Fruit fly (Drosophila melanogaster) whole organism, embryonic: Measurements from ENCODE around the gene Mtr3.

Experiments
- Abd-B ChIP-seq: fragments of 200-800 bp; sonication (Bioruptor generic); optimal IDR thresholded peaks from 2 replicates; lab custom pipeline; 2018; ENCODE audit warnings: missing biosample characterization, mild to moderate bottlenecking, missing genetic modification characterization, moderate library complexity
- Ada2b ChIP-seq: fragments of 200-800 bp; sonication (Bioruptor generic); IDR thresholded peaks from 2 replicates; pipeline ENCODE4 v1.3.6; 2022; ENCODE audit warnings: missing biosample characterization, missing genetic modification characterization
- B-H1 ChIP-seq: fragments of 200-800 bp; sonication (Bioruptor generic); IDR thresholded peaks from 3 replicates; pipeline ENCODE4 v1.3.6; 2022; ENCODE audit warnings: missing biosample characterization, missing genetic modification characterization
- Blimp-1 ChIP-seq: fragments of 200-800 bp; sonication (Bioruptor generic); optimal IDR thresholded peaks from 3 replicates; lab custom pipeline; 2018; ENCODE audit warnings: missing biosample characterization, missing genetic modification characterization, mild to moderate bottlenecking, moderate library complexity, missing genetic modification reagents
- BtbVII ChIP-seq: fragments of 200-800 bp; sonication (Bioruptor generic); optimal IDR thresholded peaks from 3 replicates; lab custom pipeline; 2017; ENCODE audit warnings: missing biosample characterization, mild to moderate bottlenecking, missing genetic modification characterization
- CG10274 ChIP-seq: fragments of 200-800 bp; sonication (Bioruptor generic); optimal IDR thresholded peaks from 3 replicates; lab custom pipeline; 2017; ENCODE audit warnings: missing biosample characterization, mild to moderate bottlenecking, missing genetic modification characterization
- CG10321 ChIP-seq: fragments of 200-800 bp; sonication (Bioruptor generic); IDR thresholded peaks from 2 replicates; pipeline ENCODE4 v1.3.6; 2022; ENCODE audit warnings: missing biosample characterization, missing genetic modification characterization
- CG10543 ChIP-seq: fragments of 200-800 bp; sonication (Bioruptor generic); optimal IDR thresholded peaks from 3 replicates; lab custom pipeline; 2017; ENCODE audit warnings: missing biosample characterization, mild to moderate bottlenecking, missing genetic modification characterization, moderate library complexity
- CG12071 ChIP-seq: fragments of 200-800 bp; sonication (Bioruptor generic); optimal IDR thresholded peaks from 3 replicates; lab custom pipeline; 2018; ENCODE audit warnings: missing biosample characterization, mild to moderate bottlenecking, missing genetic modification characterization
- CG12769 ChIP-seq: fragments of 200-800 bp; sonication (Bioruptor generic); optimal IDR thresholded peaks from 2 replicates; lab custom pipeline; 2019; ENCODE audit warnings: missing biosample characterization, mild to moderate bottlenecking, missing genetic modification characterization, moderate library complexity
- CG13894 ChIP-seq: fragments of 200-800 bp; sonication (Bioruptor generic); optimal IDR thresholded peaks from 3 replicates; lab custom pipeline; 2018; ENCODE audit warnings: missing biosample characterization, mild to moderate bottlenecking, missing genetic modification characterization, moderate library complexity
- CG1647 ChIP-seq: fragments of 200-800 bp; sonication (Bioruptor generic); optimal IDR thresholded peaks from 3 replicates; lab custom pipeline; 2016; ENCODE audit warnings: missing biosample characterization, missing genetic modification characterization
- CG17328 ChIP-seq: fragments of 200-800 bp; sonication (Bioruptor generic); IDR thresholded peaks from 2 replicates; pipeline ENCODE4 v1.3.6; 2022; ENCODE audit warnings: missing biosample characterization, missing genetic modification characterization
- CG17361 ChIP-seq: fragments of 200-800 bp; sonication (Bioruptor generic); IDR thresholded peaks from 3 replicates; pipeline ENCODE4 v1.3.6; 2022; ENCODE audit warnings: missing biosample characterization, missing genetic modification characterization
- CG2875 ChIP-seq: fragments of 200-800 bp; sonication (Bioruptor generic); optimal IDR thresholded peaks from 2 replicates; lab custom pipeline; 2017; ENCODE audit warnings: missing biosample characterization, mild to moderate bottlenecking, missing genetic modification characterization, missing genetic modification reagents
- CG2889 ChIP-seq: fragments of 200-800 bp; sonication (Bioruptor generic); IDR thresholded peaks from 3 replicates; pipeline ENCODE4 v1.3.6; 2022; ENCODE audit warnings: missing biosample characterization, missing genetic modification characterization
- CG30020 ChIP-seq: fragments of 200-800 bp; optimal IDR thresholded peaks from 2 replicates; lab custom pipeline; 2019; ENCODE audit warnings: missing biosample characterization, mild to moderate bottlenecking, missing genetic modification characterization, moderate library complexity
- CG32532 ChIP-seq: fragments of 200-800 bp; sonication (Bioruptor generic); IDR thresholded peaks from 2 replicates; pipeline ENCODE4 v1.3.6; 2022; ENCODE audit warnings: missing biosample characterization, missing genetic modification characterization
- CG33557 ChIP-seq: fragments of 200-800 bp; sonication (Bioruptor generic); optimal IDR thresholded peaks from 2 replicates; lab custom pipeline; 2019; ENCODE audit warnings: missing biosample characterization, mild to moderate bottlenecking, missing genetic modification characterization, moderate library complexity
- CG3838 ChIP-seq: fragments of 200-800 bp; sonication (Bioruptor generic); optimal IDR thresholded peaks from 3 replicates; lab custom pipeline; 2016; ENCODE audit warnings: missing biosample characterization, missing genetic modification characterization
- CG7928 ChIP-seq: fragments of 200-800 bp; sonication (Bioruptor generic); optimal IDR thresholded peaks from 2 replicates; lab custom pipeline; 2017; ENCODE audit warnings: missing biosample characterization, mild to moderate bottlenecking, missing genetic modification characterization
- CG8281 ChIP-seq: fragments of 200-800 bp; sonication (Bioruptor generic); optimal IDR thresholded peaks from 2 replicates; lab custom pipeline; 2018; ENCODE audit warnings: missing biosample characterization, mild to moderate bottlenecking, missing genetic modification characterization, moderate library complexity
- CG8765 ChIP-seq: fragments of 200-800 bp; sonication (Bioruptor generic); IDR thresholded peaks from 2 replicates; pipeline ENCODE4 v1.3.6; 2022; ENCODE audit warnings: missing biosample characterization, missing genetic modification characterization
- CG9437 ChIP-seq: fragments of 200-800 bp; sonication (Bioruptor generic); optimal IDR thresholded peaks from 2 replicates; lab custom pipeline; 2018; ENCODE audit warnings: missing biosample characterization, mild to moderate bottlenecking, missing genetic modification characterization
- CrebB ChIP-seq: fragments of 200-800 bp; sonication (Bioruptor generic); optimal IDR thresholded peaks from 3 replicates; lab custom pipeline; 2018; ENCODE audit warnings: missing biosample characterization, mild to moderate bottlenecking, missing genetic modification characterization
- Dbx ChIP-seq: fragments of 200-800 bp; sonication (Bioruptor generic); IDR thresholded peaks from 3 replicates; pipeline ENCODE4 v1.3.6; 2022; ENCODE audit warnings: missing biosample characterization, missing genetic modification characterization
- Drgx ChIP-seq: fragments of 200-800 bp; sonication (Bioruptor generic); IDR thresholded peaks from 2 replicates; pipeline ENCODE4 v1.3.6; 2022; ENCODE audit warnings: missing biosample characterization, missing genetic modification characterization
- Elba2 ChIP-seq: fragments of 200-800 bp; sonication (Bioruptor generic); optimal IDR thresholded peaks from 3 replicates; lab custom pipeline; 2016; ENCODE audit warnings: missing biosample characterization, missing genetic modification characterization
- Hr78 ChIP-seq, 2 experiments: fragments of 200-800 bp in 1 of 2; fragments of >200 bp in 1 of 2; sonication (Bioruptor generic) in 1 of 2; optimal IDR thresholded peaks; 2 replicates each; lab custom pipeline; 2017 to 2019; ENCODE audit warnings: missing biosample characterization in 2 of 2, missing genetic modification characterization in 2 of 2, mild to moderate bottlenecking in 1 of 2, moderate library complexity in 1 of 2
- Med ChIP-seq: fragments of 200-800 bp; sonication (Bioruptor generic); peaks from one replicate; lab custom pipeline; 2016; ENCODE audit warnings: missing biosample characterization, missing genetic modification characterization, mild to moderate bottlenecking, inconsistent platforms, moderate library complexity
- Rx ChIP-seq: fragments of 200-800 bp; sonication (Bioruptor generic); IDR thresholded peaks from 2 replicates; pipeline ENCODE4 v1.3.6; 2022; ENCODE audit warnings: missing biosample characterization, missing genetic modification characterization
- Scr ChIP-seq: fragments of 200-800 bp; sonication (Bioruptor generic); IDR thresholded peaks from 2 replicates; pipeline ENCODE4 v1.3.6; 2022; ENCODE audit warnings: missing biosample characterization, missing genetic modification characterization; ENCODE audit not compliant: partially characterized antibody
- Vsx1 ChIP-seq: fragments of 200-800 bp; sonication (Bioruptor generic); optimal IDR thresholded peaks from 2 replicates; lab custom pipeline; 2017; ENCODE audit warnings: missing biosample characterization, mild to moderate bottlenecking, missing genetic modification characterization, missing genetic modification reagents
- bowl ChIP-seq: fragments of 200-800 bp; sonication (Bioruptor generic); IDR thresholded peaks from 2 replicates; pipeline ENCODE4 v1.3.6; 2022; ENCODE audit warnings: missing biosample characterization, missing genetic modification characterization
- btn ChIP-seq: fragments of 200-800 bp; sonication (Bioruptor generic); optimal IDR thresholded peaks from 2 replicates; lab custom pipeline; 2016; ENCODE audit warnings: missing biosample characterization, missing genetic modification characterization
- crp ChIP-seq, 2 experiments: fragments of 200-800 bp; sonication (Bioruptor generic); optimal IDR thresholded peaks; 2 replicates in 1 of 2; 3 replicates in 1 of 2; lab custom pipeline; 2017; ENCODE audit warnings: missing biosample characterization in 2 of 2, missing genetic modification characterization in 2 of 2, mild to moderate bottlenecking in 1 of 2, moderate library complexity in 1 of 2
- dan ChIP-seq: fragments of 200-800 bp; sonication (Bioruptor generic); IDR thresholded peaks from 2 replicates; pipeline ENCODE4 v1.3.6; 2022; ENCODE audit warnings: missing biosample characterization, missing genetic modification characterization
- eve ChIP-seq, 2 experiments: fragments of >200 bp; optimal IDR thresholded peaks; 2 replicates each; lab custom pipeline; 2017; ENCODE audit warnings: missing biosample characterization in 2 of 2, missing genetic modification characterization in 2 of 2
- gsb ChIP-seq: fragments of 200-800 bp; sonication (Bioruptor generic); IDR thresholded peaks from 2 replicates; pipeline ENCODE4 v1.3.6; 2022; ENCODE audit warnings: missing biosample characterization, missing genetic modification characterization
- mam ChIP-seq: fragments of 200-800 bp; sonication (Bioruptor generic); optimal IDR thresholded peaks from 3 replicates; lab custom pipeline; 2016; ENCODE audit warnings: missing biosample characterization, missing genetic modification characterization
- pho ChIP-seq: fragments of 200-800 bp; sonication (Bioruptor generic); optimal IDR thresholded peaks from 2 replicates; lab custom pipeline; 2016; ENCODE audit warnings: missing biosample characterization, missing genetic modification characterization
- pnt ChIP-seq: fragments of 200-800 bp; sonication (Bioruptor generic); optimal IDR thresholded peaks from 3 replicates; lab custom pipeline; 2016; ENCODE audit warnings: missing biosample characterization, missing genetic modification characterization
- pum ChIP-seq: fragments of 200-800 bp; sonication (Bioruptor generic); optimal IDR thresholded peaks from 2 replicates; lab custom pipeline; 2016; ENCODE audit warnings: missing biosample characterization, missing genetic modification characterization
- repo ChIP-seq: fragments of 200-800 bp; sonication (Bioruptor generic); optimal IDR thresholded peaks from 2 replicates; lab custom pipeline; 2016; ENCODE audit warnings: missing biosample characterization, missing genetic modification characterization
- row ChIP-seq: fragments of 200-800 bp; sonication (Bioruptor generic); IDR thresholded peaks from 3 replicates; pipeline ENCODE4 v1.3.6; 2022; ENCODE audit warnings: missing biosample characterization, missing genetic modification characterization
- run ChIP-seq: fragments of 200-800 bp; sonication (Bioruptor generic); optimal IDR thresholded peaks from 3 replicates; lab custom pipeline; 2018; ENCODE audit warnings: missing biosample characterization, mild to moderate bottlenecking, missing genetic modification characterization
- sens-2 ChIP-seq: fragments of 200-800 bp; sonication (Bioruptor generic); IDR thresholded peaks from 2 replicates; pipeline ENCODE4 v1.3.6; 2022; ENCODE audit warnings: missing biosample characterization, missing genetic modification characterization
- sima ChIP-seq: fragments of 200-800 bp; sonication (Bioruptor generic); optimal IDR thresholded peaks from 2 replicates; lab custom pipeline; 2016; ENCODE audit warnings: missing biosample characterization, missing genetic modification characterization
- stc ChIP-seq: fragments of 200-800 bp; sonication (Bioruptor generic); IDR thresholded peaks from 2 replicates; pipeline ENCODE4 v1.3.6; 2022; ENCODE audit warnings: missing biosample characterization, missing genetic modification characterization
- tll ChIP-seq, 2 experiments: fragments of 200-800 bp in 1 of 2; fragments of >200 bp in 1 of 2; sonication (Bioruptor generic) in 1 of 2; optimal IDR thresholded peaks; 2 replicates each; lab custom pipeline; 2017 to 2019; ENCODE audit warnings: missing biosample characterization in 2 of 2, missing genetic modification characterization in 2 of 2, mild to moderate bottlenecking in 1 of 2, moderate library complexity in 1 of 2
- tna ChIP-seq: fragments of 200-800 bp; sonication (Bioruptor generic); IDR thresholded peaks from 2 replicates; pipeline ENCODE4 v1.3.6; 2022; ENCODE audit warnings: missing biosample characterization, missing genetic modification characterization; ENCODE audit not compliant: partially characterized antibody
- usp ChIP-seq: fragments of >200 bp; optimal IDR thresholded peaks from 2 replicates; lab custom pipeline; 2017; ENCODE audit warnings: missing biosample characterization, missing genetic modification characterization

The Mtr3 gene

DNA sequence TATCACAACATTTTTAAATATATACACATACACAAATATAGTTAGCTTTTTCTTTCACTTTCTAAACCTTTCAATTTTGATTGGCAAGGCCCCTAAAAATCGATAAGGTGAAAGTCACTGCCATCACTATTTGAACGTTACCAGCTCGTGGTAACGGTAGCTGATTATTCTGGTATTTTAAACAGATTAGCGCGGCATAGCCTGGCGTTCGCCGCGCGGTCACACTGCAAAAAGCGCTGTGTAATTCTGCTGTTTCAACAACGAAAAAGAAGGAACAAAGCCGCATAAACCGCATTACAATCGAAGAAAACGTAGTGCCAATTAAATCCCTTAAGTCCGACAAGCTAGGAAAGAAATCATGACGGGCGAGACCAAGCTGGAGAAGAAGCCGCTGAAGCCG, 1.3 kb upstream of the Mtr3 start, which contains the start of gene Rpn1 (continued):
- TF ChIP-seq stc = no peak
- TF ChIP-seq btn (GFP tag; lab: Kevin White, UChicago) = no peak
- TF ChIP-seq mam = peak; percentile 39
- TF ChIP-seq Scr (GFP tag; lab: Robert Waterston, UW) = peak; percentile 59
- TF ChIP-seq CG2875 (GFP tag; lab: Kevin White, UChicago) = no peak
- peak; percentile 22; the same call in 1 of the 2 replicates for TF ChIP-seq CG32532 (GFP tag; lab: Robert Waterston, UW)
- TF ChIP-seq CG9437 (GFP tag; lab: Kevin White, UChicago) = no peak
- no peak for TF ChIP-seq tll (GFP tag; optimal IDR thresholded peaks at IDR 0.05; lab: Kevin White, UChicago)
- TF ChIP-seq Ada2b (GFP tag; lab: Robert Waterston, UW) = no peak
- TF ChIP-seq pho (GFP tag; lab: Kevin White, UChicago) = no peak
- no peak for TF ChIP-seq CG12769 (tag; lab: Kevin White, UChicago)
- peak in 1 of 2 experiments; percentile 30 for TF ChIP-seq crp (GFP tag; optimal IDR thresholded peaks at IDR 0.05; lab: Kevin White, UChicago)
- peak; percentile 81 for TF ChIP-seq Med (GFP tag; lab: Kevin White, UChicago)
- peak; percentile 36 for TF ChIP-seq CG30020 (tag; lab: Kevin White, UChicago)
- TF ChIP-seq Blimp-1 (GFP tag; lab: Kevin White, UChicago) = no peak
- TF ChIP-seq Drgx = no peak
- no peak for TF ChIP-seq Elba2
- no peak for TF ChIP-seq Abd-B
- no peak for TF ChIP-seq Hr78 (GFP tag; optimal IDR thresholded peaks at IDR 0.05; lab: Kevin White, UChicago)
- TF ChIP-seq CG10321 (GFP tag; lab: Robert Waterston, UW) = no peak
- TF ChIP-seq CG8281 = no peak
- TF ChIP-seq CG17361 (GFP tag; lab: Robert Waterston, UW) = no peak
- TF ChIP-seq CG33557 (GFP tag; lab: Kevin White, UChicago) = no peak
- no peak for TF ChIP-seq Vsx1 (GFP tag; lab: Kevin White, UChicago)
- TF ChIP-seq CG17328 (GFP tag; lab: Robert Waterston, UW) = no peak
- TF ChIP-seq B-H1 (GFP tag; lab: Robert Waterston, UW) = no peak
- TF ChIP-seq CG10274 (GFP tag; lab: Kevin White, UChicago) = no peak
- TF ChIP-seq CrebB (tag; lab: Kevin White, UChicago) = no peak
- no peak for TF ChIP-seq CG13894
- peak; percentile 82 for TF ChIP-seq row (GFP tag; lab: Robert Waterston, UW)
- no peak for TF ChIP-seq CG10543
- no peak for TF ChIP-seq BtbVII
- no peak for TF ChIP-seq CG8765 (GFP tag; lab: Robert Waterston, UW)
- TF ChIP-seq run (tag; lab: Kevin White, UChicago) = no peak
- no peak for TF ChIP-seq repo (GFP tag; lab: Kevin White, UChicago)
- TF ChIP-seq usp = no peak
- TF ChIP-seq Rx (GFP tag; lab: Robert Waterston, UW) = no peak
- TF ChIP-seq CG12071 (GFP tag; lab: Kevin White, UChicago) = no peak
- no peak for TF ChIP-seq eve (GFP tag; optimal IDR thresholded peaks at IDR 0.05; lab: Kevin White, UChicago)
- no peak for TF ChIP-seq Dbx (GFP tag; lab: Robert Waterston, UW)
- TF ChIP-seq sima (GFP tag; lab: Kevin White, UChicago) = no peak
- no peak for TF ChIP-seq CG2889 (GFP tag; lab: Robert Waterston, UW)
- TF ChIP-seq bowl (GFP tag; lab: Robert Waterston, UW) = no peak
- TF ChIP-seq gsb (GFP tag; lab: Robert Waterston, UW) = no peak
- TF ChIP-seq CG7928 = no peak
- no peak for TF ChIP-seq pum
- TF ChIP-seq CG3838 (GFP tag; lab: Kevin White, UChicago) = no peak
- TF ChIP-seq CG1647 (GFP tag; lab: Kevin White, UChicago) = no peak
- TF ChIP-seq pnt (GFP tag; lab: Kevin White, UChicago) = no peak
- no peak for TF ChIP-seq dan (GFP tag; lab: Robert Waterston, UW)
- no peak for TF ChIP-seq sens-2
- TF ChIP-seq tna (GFP tag; lab: Robert Waterston, UW) = no peak; the same call in 1 of the 2 replicates
